Fruit fly (Drosophila melanogaster) whole organism, embryonic: ENCODE results near the gene CG12507.

Experiments used
- Ada2b ChIP-seq: fragments of 200-800 bp; sonication (Bioruptor generic); IDR thresholded peaks from 2 replicates; pipeline ENCODE4 v1.3.6; 2022; ENCODE audit warnings: missing biosample characterization, missing genetic modification characterization
- Antp ChIP-seq: fragments of 200-800 bp; sonication (Bioruptor generic); optimal IDR thresholded peaks from 3 replicates; lab custom pipeline; 2016; ENCODE audit warnings: missing biosample characterization, missing genetic modification characterization
- B-H1 ChIP-seq: fragments of 200-800 bp; sonication (Bioruptor generic); IDR thresholded peaks from 3 replicates; pipeline ENCODE4 v1.3.6; 2022; ENCODE audit warnings: missing biosample characterization, missing genetic modification characterization
- BtbVII ChIP-seq: fragments of 200-800 bp; sonication (Bioruptor generic); optimal IDR thresholded peaks from 3 replicates; lab custom pipeline; 2017; ENCODE audit warnings: missing biosample characterization, mild to moderate bottlenecking, missing genetic modification characterization
- CG10209 ChIP-seq: fragments of 200-800 bp; sonication (Bioruptor generic); optimal IDR thresholded peaks from 3 replicates; lab custom pipeline; 2017; ENCODE audit warnings: missing biosample characterization, mild to moderate bottlenecking, missing genetic modification characterization, missing genetic modification reagents
- CG10267 ChIP-seq: fragments of 200-800 bp; sonication (Bioruptor generic); optimal IDR thresholded peaks from 2 replicates; lab custom pipeline; 2018; ENCODE audit warnings: missing biosample characterization, mild to moderate bottlenecking, missing genetic modification characterization, moderate library complexity
- CG12236 ChIP-seq: fragments of 200-800 bp; sonication (Bioruptor generic); optimal IDR thresholded peaks from 2 replicates; lab custom pipeline; 2016; ENCODE audit warnings: missing biosample characterization, missing genetic modification characterization
- CG13775 ChIP-seq: fragments of 200-800 bp; sonication (Bioruptor generic); optimal IDR thresholded peaks from 3 replicates; lab custom pipeline; 2017; ENCODE audit warnings: missing biosample characterization, mild to moderate bottlenecking, missing genetic modification characterization
- CG14014 ChIP-seq: fragments of 200-800 bp; sonication (Bioruptor generic); IDR thresholded peaks from 2 replicates; pipeline ENCODE4 v1.3.6; 2022; ENCODE audit warnings: missing biosample characterization, missing genetic modification characterization
- CG15073 ChIP-seq: fragments of 200-800 bp; sonication (Bioruptor generic); optimal IDR thresholded peaks from 2 replicates; lab custom pipeline; 2016; ENCODE audit warnings: missing biosample characterization, missing genetic modification characterization
- CG1603 ChIP-seq: fragments of 200-800 bp; sonication (Bioruptor generic); optimal IDR thresholded peaks from 2 replicates; lab custom pipeline; 2019; ENCODE audit warnings: missing biosample characterization, mild to moderate bottlenecking, missing genetic modification characterization, moderate library complexity
- CG1647 ChIP-seq: fragments of 200-800 bp; sonication (Bioruptor generic); optimal IDR thresholded peaks from 3 replicates; lab custom pipeline; 2016; ENCODE audit warnings: missing biosample characterization, missing genetic modification characterization
- CG17186 ChIP-seq: fragments of 200-800 bp; sonication (Bioruptor generic); optimal IDR thresholded peaks from 3 replicates; lab custom pipeline; 2017; ENCODE audit warnings: missing biosample characterization, missing genetic modification reagents, missing genetic modification characterization
- CG17912 ChIP-seq: fragments of 200-800 bp; sonication (Bioruptor generic); optimal IDR thresholded peaks from 2 replicates; lab custom pipeline; 2018; ENCODE audit warnings: missing biosample characterization, mild to moderate bottlenecking, missing genetic modification characterization
- CG30403 ChIP-seq: fragments of 200-800 bp; sonication (Bioruptor generic); optimal IDR thresholded peaks from 3 replicates; lab custom pipeline; 2016; ENCODE audit warnings: missing biosample characterization, missing genetic modification characterization
- CG32767 ChIP-seq: fragments of 200-800 bp; sonication (Bioruptor generic); IDR thresholded peaks from 2 replicates; pipeline ENCODE4 v1.3.6; 2022; ENCODE audit warnings: missing biosample characterization, missing genetic modification characterization
- CG4282 ChIP-seq: fragments of 200-800 bp; sonication (Bioruptor generic); optimal IDR thresholded peaks from 2 replicates; lab custom pipeline; 2016; ENCODE audit warnings: missing biosample characterization, missing genetic modification characterization
- CG4424 ChIP-seq: fragments of 200-800 bp; sonication (Bioruptor generic); optimal IDR thresholded peaks from 3 replicates; lab custom pipeline; 2016; ENCODE audit warnings: missing biosample characterization, missing genetic modification characterization
- CG4707 ChIP-seq: fragments of 200-800 bp; sonication (Bioruptor generic); optimal IDR thresholded peaks from 2 replicates; lab custom pipeline; 2018; ENCODE audit warnings: missing biosample characterization, mild to moderate bottlenecking, missing genetic modification characterization, moderate library complexity
- CG4730 ChIP-seq: fragments of 200-800 bp; sonication (Bioruptor generic); IDR thresholded peaks from 2 replicates; pipeline ENCODE4 v1.3.6; 2022; ENCODE audit warnings: missing biosample characterization, missing genetic modification characterization
- CG5953 ChIP-seq: fragments of 200-800 bp; sonication (Bioruptor generic); IDR thresholded peaks from 2 replicates; pipeline ENCODE4 v1.3.6; 2022; ENCODE audit warnings: missing biosample characterization, missing genetic modification characterization
- CG7786 ChIP-seq: fragments of 200-800 bp; sonication (Bioruptor generic); optimal IDR thresholded peaks from 2 replicates; lab custom pipeline; 2016; ENCODE audit warnings: missing biosample characterization, missing genetic modification characterization
- CG7963 ChIP-seq: fragments of 200-800 bp; sonication (Bioruptor generic); IDR thresholded peaks from 3 replicates; pipeline ENCODE4 v1.3.6; 2022; ENCODE audit warnings: missing biosample characterization, missing genetic modification characterization; ENCODE audit not compliant: partially characterized antibody
- CG8765 ChIP-seq: fragments of 200-800 bp; sonication (Bioruptor generic); IDR thresholded peaks from 2 replicates; pipeline ENCODE4 v1.3.6; 2022; ENCODE audit warnings: missing biosample characterization, missing genetic modification characterization
- Dip2 ChIP-seq: fragments of 200-800 bp; sonication (Bioruptor generic); IDR thresholded peaks from 2 replicates; pipeline ENCODE4 v1.3.6; 2022; ENCODE audit warnings: missing biosample characterization, missing genetic modification characterization
- Hmx ChIP-seq: fragments of 200-800 bp; sonication (Bioruptor generic); optimal IDR thresholded peaks from 2 replicates; lab custom pipeline; 2016; ENCODE audit warnings: missing biosample characterization, missing genetic modification characterization
- Jarid2 ChIP-seq: fragments of 200-800 bp; sonication (Bioruptor generic); optimal IDR thresholded peaks from 3 replicates; lab custom pipeline; 2017; ENCODE audit warnings: mild to moderate bottlenecking, missing biosample characterization, missing genetic modification reagents, missing genetic modification characterization
- MESR4 ChIP-seq: fragments of 200-800 bp; sonication (Bioruptor generic); optimal IDR thresholded peaks from 2 replicates; lab custom pipeline; 2018; ENCODE audit warnings: missing biosample characterization, mild to moderate bottlenecking, missing genetic modification characterization, moderate library complexity
- PHDP ChIP-seq: fragments of 200-800 bp; sonication (Bioruptor generic); optimal IDR thresholded peaks from 3 replicates; lab custom pipeline; 2018; ENCODE audit warnings: missing biosample characterization, mild to moderate bottlenecking, missing genetic modification characterization, moderate library complexity
- Rx ChIP-seq: fragments of 200-800 bp; sonication (Bioruptor generic); IDR thresholded peaks from 2 replicates; pipeline ENCODE4 v1.3.6; 2022; ENCODE audit warnings: missing biosample characterization, missing genetic modification characterization
- Ssrp ChIP-seq: fragments of 200-800 bp; sonication (Bioruptor generic); optimal IDR thresholded peaks from 2 replicates; lab custom pipeline; 2018; ENCODE audit warnings: missing biosample characterization, mild to moderate bottlenecking, missing genetic modification characterization, moderate library complexity
- Stat92E ChIP-seq, 3 experiments: fragments of >200 bp in 2 of 3; fragments of 200-800 bp in 1 of 3; sonication (Bioruptor generic) in 1 of 3; optimal IDR thresholded peaks; 2 replicates each; lab custom pipeline; 2017 to 2019; ENCODE audit warnings: missing biosample characterization in 3 of 3, missing genetic modification characterization in 3 of 3, mild to moderate bottlenecking in 1 of 3, moderate library complexity in 1 of 3
- Vsx1 ChIP-seq: fragments of 200-800 bp; sonication (Bioruptor generic); optimal IDR thresholded peaks from 2 replicates; lab custom pipeline; 2017; ENCODE audit warnings: missing biosample characterization, mild to moderate bottlenecking, missing genetic modification characterization, missing genetic modification reagents
- ac ChIP-seq: fragments of 200-800 bp; sonication (Bioruptor generic); optimal IDR thresholded peaks from 3 replicates; lab custom pipeline; 2017; ENCODE audit warnings: missing biosample characterization, mild to moderate bottlenecking, missing genetic modification characterization
- bigmax ChIP-seq: fragments of 200-800 bp; sonication (Bioruptor generic); optimal IDR thresholded peaks from 2 replicates; lab custom pipeline; 2018; ENCODE audit warnings: missing biosample characterization, mild to moderate bottlenecking, missing genetic modification characterization
- dm ChIP-seq: fragments of 200-800 bp; sonication (Bioruptor generic); optimal IDR thresholded peaks from 3 replicates; lab custom pipeline; 2016; ENCODE audit warnings: missing biosample characterization, missing genetic modification characterization
- ems ChIP-seq: fragments of 200-800 bp; sonication (Bioruptor generic); optimal IDR thresholded peaks from 3 replicates; lab custom pipeline; 2016; ENCODE audit warnings: missing biosample characterization, missing genetic modification characterization
- grau ChIP-seq: fragments of 200-800 bp; optimal IDR thresholded peaks from 3 replicates; lab custom pipeline; 2019; ENCODE audit warnings: missing biosample characterization, mild to moderate bottlenecking, missing genetic modification characterization, moderate library complexity
- jumu ChIP-seq: fragments of 200-800 bp; sonication (Bioruptor generic); optimal IDR thresholded peaks from 3 replicates; lab custom pipeline; 2016; ENCODE audit warnings: missing biosample characterization, missing genetic modification characterization
- lilli ChIP-seq: fragments of 200-800 bp; sonication (Bioruptor generic); optimal IDR thresholded peaks from 3 replicates; lab custom pipeline; 2016; ENCODE audit warnings: missing biosample characterization, missing genetic modification characterization
- nerfin-1 ChIP-seq: fragments of 200-800 bp; sonication (Bioruptor generic); optimal IDR thresholded peaks from 3 replicates; lab custom pipeline; 2019; ENCODE audit warnings: missing biosample characterization, mild to moderate bottlenecking, missing genetic modification characterization, moderate library complexity
- org-1 ChIP-seq: fragments of 200-800 bp; sonication (Bioruptor generic); optimal IDR thresholded peaks from 2 replicates; lab custom pipeline; 2017; ENCODE audit warnings: missing biosample characterization, missing genetic modification characterization
- pan ChIP-seq, 4 experiments: fragments of >200 bp in 3 of 4; fragments of 200-800 bp in 1 of 4; sonication (Bioruptor generic) in 1 of 4; optimal IDR thresholded peaks in 3 of 4; IDR thresholded peaks in 1 of 4; 2 replicates each; pipeline versions ENCODE4 v1.3.6 to Lab custom; 2017 to 2022; ENCODE audit warnings: missing biosample characterization in 2 of 4, missing genetic modification characterization in 2 of 4, mixed read lengths in 1 of 4
- sc ChIP-seq, 3 experiments: fragments of >200 bp in 2 of 3; fragments of 200-800 bp in 1 of 3; sonication (Bioruptor generic) in 1 of 3; optimal IDR thresholded peaks; 2 replicates in 2 of 3; 3 replicates in 1 of 3; lab custom pipeline; 2017; ENCODE audit warnings: mild to moderate bottlenecking in 1 of 3, missing biosample characterization in 1 of 3, missing genetic modification characterization in 1 of 3, missing genetic modification reagents in 1 of 3
- schlank ChIP-seq: fragments of 200-800 bp; sonication (Bioruptor generic); optimal IDR thresholded peaks from 2 replicates; lab custom pipeline; 2018; ENCODE audit warnings: missing biosample characterization, mild to moderate bottlenecking, missing genetic modification characterization
- slp2 ChIP-seq: fragments of 200-800 bp; sonication (Bioruptor generic); optimal IDR thresholded peaks from 2 replicates; lab custom pipeline; 2016; ENCODE audit warnings: missing biosample characterization, missing genetic modification characterization
- so ChIP-seq: fragments of 200-800 bp; sonication (Bioruptor generic); IDR thresholded peaks from 3 replicates; pipeline ENCODE4 v1.3.6; 2022; ENCODE audit warnings: missing biosample characterization, missing genetic modification characterization
- twi ChIP-seq: fragments of 200-800 bp; optimal IDR thresholded peaks from 2 replicates; lab custom pipeline; 2019; ENCODE audit warnings: missing biosample characterization, mild to moderate bottlenecking, missing genetic modification characterization, moderate library complexity
- wek ChIP-seq: fragments of 200-800 bp; sonication (Bioruptor generic); optimal IDR thresholded peaks from 3 replicates; lab custom pipeline; 2018; ENCODE audit warnings: missing biosample characterization, mild to moderate bottlenecking, missing genetic modification characterization, moderate library complexity
- zen2 ChIP-seq: fragments of 200-800 bp; sonication (Bioruptor generic); IDR thresholded peaks from 3 replicates; pipeline ENCODE4 v1.3.6; 2022; ENCODE audit warnings: missing biosample characterization, missing genetic modification characterization; ENCODE audit not compliant: partially characterized antibody

Gene CG12507

DNA sequence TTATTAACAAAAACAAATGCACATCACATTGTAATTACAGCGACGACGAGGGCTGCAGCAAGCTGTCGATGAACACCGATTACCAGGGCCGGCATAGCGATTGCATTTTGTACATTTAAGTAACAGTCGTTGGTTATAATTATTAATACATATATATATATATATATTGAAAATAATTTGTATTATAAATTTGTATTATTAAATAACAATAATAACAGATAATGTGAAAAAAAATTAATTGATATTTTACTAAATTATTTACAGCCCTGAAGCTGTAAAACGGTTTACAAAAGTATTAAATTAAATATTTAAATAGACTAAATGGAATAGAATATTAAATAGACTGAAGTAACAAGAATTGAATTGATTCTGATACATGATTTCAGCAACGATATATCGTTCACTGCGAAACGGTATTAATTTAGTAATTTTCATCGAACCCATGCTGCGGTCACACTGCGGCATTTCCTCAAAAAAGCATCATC lies 9.6 kb upstream of the CG12507 start, which contains the start of the genes kat80 and Prosalpha4 (continued):
- no peak for TF ChIP-seq ems (GFP tag; lab: Kevin White, UChicago)
- TF ChIP-seq B-H1 (GFP tag; lab: Robert Waterston, UW): no peak
- TF ChIP-seq CG15073 (GFP tag; lab: Kevin White, UChicago): no peak
- TF ChIP-seq CG7786 (GFP tag; lab: Kevin White, UChicago): no peak
- TF ChIP-seq CG10267 (tag; lab: Kevin White, UChicago): peak; percentile 48
- peak; percentile 51 for TF ChIP-seq grau (tag; lab: Kevin White, UChicago)
- TF ChIP-seq Antp (GFP tag; lab: Kevin White, UChicago): peak; percentile 3
- peak; percentile 13 for TF ChIP-seq nerfin-1 (tag; lab: Kevin White, UChicago)
- no peak for TF ChIP-seq CG1647 (GFP tag; lab: Kevin White, UChicago)
- no peak for TF ChIP-seq bigmax (GFP tag; lab: Kevin White, UChicago)
- TF ChIP-seq Vsx1: no peak
- TF ChIP-seq jumu (GFP tag; lab: Kevin White, UChicago): no peak
- no peak for TF ChIP-seq ac (GFP tag; lab: Kevin White, UChicago)
- no peak for TF ChIP-seq BtbVII (GFP tag; lab: Kevin White, UChicago)
- TF ChIP-seq CG4730 (GFP tag; lab: Robert Waterston, UW): no peak
- TF ChIP-seq wek (GFP tag; lab: Kevin White, UChicago): no peak
- no peak for TF ChIP-seq twi (tag; lab: Kevin White, UChicago)
- TF ChIP-seq CG4707 (GFP tag; lab: Kevin White, UChicago): no peak
- TF ChIP-seq CG4282 (GFP tag; lab: Kevin White, UChicago): no peak
- TF ChIP-seq Rx: no peak
- peak; percentile 20 for TF ChIP-seq Ssrp (tag; lab: Kevin White, UChicago)
- TF ChIP-seq Jarid2: no peak
- TF ChIP-seq lilli (GFP tag; lab: Kevin White, UChicago): peak; percentile 21
- TF ChIP-seq Hmx (GFP tag; lab: Kevin White, UChicago): no peak
- TF ChIP-seq pan (optimal IDR thresholded peaks at IDR 0.05; lab: Kevin White, UChicago): no peak
- no peak for TF ChIP-seq pan (GFP tag; optimal IDR thresholded peaks at IDR 0.05 in 1 of 2, IDR thresholded peaks at IDR 0.05 in 1 of 2)
- no peak for TF ChIP-seq CG14014
- TF ChIP-seq Stat92E (GFP tag; optimal IDR thresholded peaks at IDR 0.05; lab: Kevin White, UChicago): no peak
- no peak for TF ChIP-seq MESR4 (GFP tag; lab: Kevin White, UChicago)
- peak; percentile 24 for TF ChIP-seq schlank (tag; lab: Kevin White, UChicago)
- peak; percentile 29 for TF ChIP-seq CG4424
- no peak for TF ChIP-seq Ada2b
- no peak for TF ChIP-seq dm (GFP tag; lab: Kevin White, UChicago)
- TF ChIP-seq PHDP: peak; percentile 32
- peak; percentile 5 for TF ChIP-seq CG10209 (GFP tag; lab: Kevin White, UChicago)
- no peak for TF ChIP-seq CG17186 (GFP tag; lab: Kevin White, UChicago)
- no peak for TF ChIP-seq CG32767 (GFP tag; lab: Robert Waterston, UW)
- TF ChIP-seq Dip2: no peak
- no peak for TF ChIP-seq so
- peak; percentile 60 for TF ChIP-seq CG17912
- TF ChIP-seq CG1603 (tag; lab: Kevin White, UChicago): peak; percentile 5
- TF ChIP-seq CG13775 (GFP tag; lab: Kevin White, UChicago): peak; percentile 58
- TF ChIP-seq slp2: no peak
- TF ChIP-seq CG7963 (GFP tag; lab: Robert Waterston, UW): peak; percentile 39; the same call in 1 of the 3 replicates
- TF ChIP-seq CG30403: peak; percentile 10
- TF ChIP-seq org-1 (GFP tag; lab: Kevin White, UChicago): no peak
- no peak; the same call in 2 of the 3 replicates for TF ChIP-seq zen2 (GFP tag; lab: Robert Waterston, UW)
- no peak for TF ChIP-seq CG8765 (GFP tag; lab: Robert Waterston, UW)
- TF ChIP-seq sc (optimal IDR thresholded peaks at IDR 0.05; lab: Kevin White, UChicago): no peak
- no peak for TF ChIP-seq sc (GFP tag; optimal IDR thresholded peaks at IDR 0.05; lab: Kevin White, UChicago)
- TF ChIP-seq CG5953 (GFP tag; lab: Robert Waterston, UW): no peak
- no peak for TF ChIP-seq CG12236 (GFP tag; lab: Kevin White, UChicago)
